Worm (Caenorhabditis elegans): Measurements from ENCODE around the gene Y82E9BL.5.

- no peak for TF ChIP-seq B0310.2 (tag; optimal IDR thresholded peaks at IDR 0.05)
- TF ChIP-seq ama-1 (optimal IDR thresholded peaks at IDR 0.05): no peak
- TF ChIP-seq sea-1 (GFP tag; conservative IDR thresholded peaks at IDR 0.05): no peak
- no peak for TF ChIP-seq hmg-4 (GFP tag; optimal IDR thresholded peaks at IDR 0.05)
- TF ChIP-seq ets-7 (tag; optimal IDR thresholded peaks at IDR 0.05): no peak
- no peak for TF ChIP-seq tbx-37 (GFP tag; conservative IDR thresholded peaks at IDR 0.05)
- no peak for TF ChIP-seq tbx-11 (GFP tag; IDR thresholded peaks at IDR 0.05)
- no peak for TF ChIP-seq flt-1 (GFP tag; IDR thresholded peaks at IDR 0.05)
- no peak for TF ChIP-seq ceh-36 (tag; optimal IDR thresholded peaks at IDR 0.05)
- no peak for TF ChIP-seq aly-1 (tag; optimal IDR thresholded peaks at IDR 0.05)
- TF ChIP-seq ceh-13 (GFP tag; optimal IDR thresholded peaks at IDR 0.05): no peak
- TF ChIP-seq hmbx-1 (tag; optimal IDR thresholded peaks at IDR 0.05): no peak
- TF ChIP-seq scrt-1 (GFP tag; IDR thresholded peaks at IDR 0.05): no peak
- TF ChIP-seq pes-1 (GFP tag; IDR thresholded peaks at IDR 0.05): no peak
Measured at ce11 chrIII:1345694-1346093, 1.7 kb downstream of the Y82E9BL.5 start, which contains the start of gene Y82E9BL.6.

All from whole organism, early embryonic.